Fruit fly (Drosophila melanogaster) S2 (cell line): ENCODE results near the gene CG14419.

Source experiments
- CG8478 ChIP-seq: fragments of >200 bp; optimal IDR thresholded peaks from 2 replicates; lab custom pipeline; 2018
- CTCF ChIP-seq, 2 experiments: fragments of >200 bp; optimal IDR thresholded peaks; 2 replicates each; lab custom pipeline; 2018

- TF ChIP-seq CG8478 (lab: Kevin White, UChicago) (no peak), CTCF (optimal IDR thresholded peaks at IDR 0.05; lab: Kevin White, UChicago) (no peak)
These were observed 49.1 kb upstream of the CG14419 start, which contains the start of gene CG3592 for dm6 chrX:2934827-2935226.
